Fruit fly (Drosophila melanogaster): ENCODE results near the gene eyg.
A peak's percentile ranks its signal among the peaks of the same experiment; 100 is the strongest.

eyg gene

DNA sequence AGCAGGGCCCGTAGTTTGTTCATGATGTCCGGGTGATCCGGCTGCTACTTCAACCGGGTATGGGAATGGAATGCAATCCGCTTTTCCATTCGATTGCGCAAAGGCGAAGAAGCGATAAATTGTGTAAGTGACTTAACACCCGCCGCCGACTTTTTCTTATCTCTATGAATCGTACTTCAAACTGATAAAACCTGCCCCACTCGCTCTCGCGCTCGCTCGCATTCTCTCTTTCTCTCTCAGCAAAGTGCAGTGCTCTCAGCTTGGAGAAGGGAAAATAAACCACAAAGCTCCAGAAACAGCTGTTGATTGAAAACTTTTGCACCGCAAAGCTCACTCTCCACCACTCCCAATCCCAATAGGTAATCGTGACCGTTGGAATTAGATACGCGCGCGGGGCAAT lies 22.1 kb upstream of the eyg start (continued):
- peak; percentile 79; the same call in 3 of the 4 replicates for TF ChIP-seq chinmo (GFP tag; IDR thresholded peaks at IDR 0.05; ENCODE audit: partially characterized antibody)
- TF ChIP-seq CG6765 (GFP tag; optimal IDR thresholded peaks at IDR 0.05), result peak; percentile 21
- TF ChIP-seq CG2889 (GFP tag; IDR thresholded peaks at IDR 0.05), result no peak
- peak in 1 of 2 experiments; percentile 97 for TF ChIP-seq Pdp1 (GFP tag; optimal IDR thresholded peaks at IDR 0.05)
- TF ChIP-seq corto (GFP tag; optimal IDR thresholded peaks at IDR 0.05), result peak; percentile 12

DNA sequence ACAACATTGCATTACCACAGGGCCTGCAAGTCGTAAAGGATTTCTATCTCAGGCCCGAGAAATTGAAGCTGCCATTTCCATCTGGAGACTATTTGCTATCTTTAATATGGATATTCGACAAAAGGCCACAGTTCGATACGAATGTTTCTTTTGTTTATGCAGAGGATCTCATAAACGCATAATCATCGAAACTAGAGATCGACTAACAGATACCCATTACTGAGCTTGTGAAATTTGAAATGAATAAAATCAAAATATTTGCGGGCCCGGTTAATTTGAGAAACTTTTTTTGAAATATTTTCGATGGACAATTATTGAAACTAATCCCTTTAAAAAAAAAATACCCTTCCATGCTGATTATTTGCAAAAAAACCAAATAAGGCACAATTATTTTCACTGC lies 18.4 kb upstream of the eyg start:
- peak; percentile 47; the same call in 1 of the 3 replicates for TF ChIP-seq vnd (GFP tag; IDR thresholded peaks at IDR 0.05; ENCODE audit: partially characterized antibody)
- TF ChIP-seq CG16813 (GFP tag; IDR thresholded peaks at IDR 0.05; ENCODE audit: partially characterized antibody), result peak; percentile 47; the same call in 1 of the 3 replicates
- no peak for TF ChIP-seq h (optimal IDR thresholded peaks at IDR 0.05)
- no peak for TF ChIP-seq Hr3 (GFP tag; optimal IDR thresholded peaks at IDR 0.05)
- TF ChIP-seq CG13624 (GFP tag; optimal IDR thresholded peaks at IDR 0.05), result no peak
- TF ChIP-seq nerfin-2 (GFP tag; IDR thresholded peaks at IDR 0.05; ENCODE audit: partially characterized antibody), result peak; percentile 54
- TF ChIP-seq CG7963 (GFP tag; IDR thresholded peaks at IDR 0.05; ENCODE audit: partially characterized antibody), result 0 out of 3 replicates have a peak, but pooled peaks have one; percentile 33
- peak; percentile 58 for TF ChIP-seq HLH4C (GFP tag; IDR thresholded peaks at IDR 0.05; ENCODE audit: partially characterized antibody)
- no peak for TF ChIP-seq nmo (GFP tag; optimal IDR thresholded peaks at IDR 0.05)
- 0 out of 2 replicates have a peak, but pooled peaks have one; percentile 28 for TF ChIP-seq sna (GFP tag; IDR thresholded peaks at IDR 0.05; ENCODE audit: partially characterized antibody)
- TF ChIP-seq CG14860 (GFP tag; IDR thresholded peaks at IDR 0.05; ENCODE audit: partially characterized antibody), result peak; percentile 65; the same call in 2 of the 3 replicates
- no peak for TF ChIP-seq Poxn (GFP tag; IDR thresholded peaks at IDR 0.05)
- 0 out of 2 replicates have a peak, but pooled peaks have one; percentile 25 for TF ChIP-seq Scr (GFP tag; IDR thresholded peaks at IDR 0.05; ENCODE audit: partially characterized antibody)

DNA sequence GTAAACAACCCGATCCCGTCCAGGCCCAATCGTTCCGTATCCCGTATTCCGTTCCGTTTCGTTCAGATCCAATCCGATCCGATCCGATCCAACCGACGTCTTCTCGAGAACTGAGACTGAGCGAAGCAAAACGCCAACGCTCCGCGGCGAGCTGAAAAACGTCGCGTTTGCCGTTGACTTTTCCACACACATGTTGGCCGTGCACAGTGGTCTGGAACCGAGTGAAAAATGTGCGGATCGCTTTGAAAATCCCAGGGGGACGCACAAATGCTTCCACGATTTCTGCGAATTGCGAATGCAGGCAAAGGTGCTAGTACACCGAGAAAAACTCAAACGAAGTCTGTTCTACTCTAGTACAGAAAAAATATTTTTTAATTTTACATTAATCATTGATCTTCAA lies 17.1 kb upstream of the eyg start, which contains the start of gene CG10663:
Gene CG10663 (minus strand): TSS at position 88 of the 400 bp plus-strand sequence.
- peak; percentile 88 for TF ChIP-seq CG12769 (tag; optimal IDR thresholded peaks at IDR 0.05)
- peak in 1 of 2 experiments; percentile 13 for TF ChIP-seq chif (GFP tag; optimal IDR thresholded peaks at IDR 0.05)
- TF ChIP-seq onecut (GFP tag; IDR thresholded peaks at IDR 0.05), result 0 out of 2 replicates have a peak, but pooled peaks have one; percentile 25
- no peak for TF ChIP-seq zf30C (GFP tag; optimal IDR thresholded peaks at IDR 0.05)
- no peak for TF ChIP-seq org-1 (GFP tag; optimal IDR thresholded peaks at IDR 0.05)
- peak; percentile 45 for TF ChIP-seq HLH3B (GFP tag; IDR thresholded peaks at IDR 0.05)
- TF ChIP-seq Hmr (GFP tag; optimal IDR thresholded peaks at IDR 0.05), result no peak
- peak; percentile 52; the same call in 1 of the 2 replicates for TF ChIP-seq Adf1 (GFP tag; IDR thresholded peaks at IDR 0.05)
- TF ChIP-seq CG6689 (GFP tag; IDR thresholded peaks at IDR 0.05), result peak; percentile 14; the same call in 1 of the 2 replicates
- peak; percentile 10 for TF ChIP-seq CG13624 (GFP tag; optimal IDR thresholded peaks at IDR 0.05)
- peak; percentile 87 for TF ChIP-seq Med (GFP tag)
- no peak for TF ChIP-seq CG15011 (GFP tag; optimal IDR thresholded peaks at IDR 0.05)
- TF ChIP-seq CG7963 (GFP tag; IDR thresholded peaks at IDR 0.05; ENCODE audit: partially characterized antibody), result peak; percentile 53; the same call in 2 of the 3 replicates
- TF ChIP-seq Ravus (GFP tag; IDR thresholded peaks at IDR 0.05), result no peak
- no peak for TF ChIP-seq gsb-n (tag; optimal IDR thresholded peaks at IDR 0.05)
- peak; percentile 94 for TF ChIP-seq pfk (GFP tag; optimal IDR thresholded peaks at IDR 0.05)
- TF ChIP-seq Stat92E (GFP tag; optimal IDR thresholded peaks at IDR 0.05), result peak in 1 of 3 experiments; percentile 32
- TF ChIP-seq sob (GFP tag; IDR thresholded peaks at IDR 0.05), result 0 out of 2 replicates have a peak, but pooled peaks have one; percentile 18
- 0 out of 2 replicates have a peak, but pooled peaks have one; percentile 12 for TF ChIP-seq E2f1 (GFP tag; IDR thresholded peaks at IDR 0.05)
- TF ChIP-seq prd (optimal IDR thresholded peaks at IDR 0.05), result no peak
- TF ChIP-seq prd (GFP tag; IDR thresholded peaks at IDR 0.05), result 0 out of 3 replicates have a peak, but pooled peaks have one; percentile 37
- TF ChIP-seq CG12391 (tag; optimal IDR thresholded peaks at IDR 0.05), result peak; percentile 11
- peak; percentile 15 for TF ChIP-seq kah (GFP tag; optimal IDR thresholded peaks at IDR 0.05)
- no peak for TF ChIP-seq CG15479 (GFP tag; optimal IDR thresholded peaks at IDR 0.05)
- TF ChIP-seq Drgx (GFP tag; IDR thresholded peaks at IDR 0.05), result peak; percentile 15; the same call in 1 of the 2 replicates
- no peak for TF ChIP-seq Nf-YB (GFP tag; optimal IDR thresholded peaks at IDR 0.05)
- TF ChIP-seq Dad (GFP tag; optimal IDR thresholded peaks at IDR 0.05), result peak; percentile 5
- TF ChIP-seq gem (tag; optimal IDR thresholded peaks at IDR 0.05), result peak; percentile 5
- TF ChIP-seq dmrt99B (tag; optimal IDR thresholded peaks at IDR 0.05), result peak; percentile 18
- TF ChIP-seq lilli (GFP tag; optimal IDR thresholded peaks at IDR 0.05), result peak; percentile 5
